Worm (Caenorhabditis elegans): Measurements from ENCODE around the gene Y45G12B.3.

Gene Y45G12B.3

DNA sequence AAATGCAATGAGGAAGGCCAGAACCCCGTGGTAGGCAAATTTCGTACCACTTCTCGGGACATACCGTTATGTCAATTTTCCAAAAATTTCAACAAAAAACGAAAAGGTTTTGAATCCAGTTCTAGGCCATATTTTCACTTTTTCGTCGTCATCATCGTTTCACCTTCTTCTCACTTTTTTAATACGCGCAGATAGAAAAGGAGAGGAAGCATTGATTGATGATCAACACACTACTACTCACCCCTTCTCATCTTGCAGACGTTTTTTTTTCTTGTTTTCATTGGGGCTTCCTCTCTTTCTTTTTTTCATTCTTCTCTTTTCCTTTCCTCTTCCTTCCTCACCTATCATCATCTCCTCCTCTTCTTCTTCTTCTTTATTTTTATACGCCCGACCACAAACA is 20.4 kb downstream of the Y45G12B.3 start:
- TF ChIP-seq W03F9.2 (tag; optimal IDR thresholded peaks at IDR 0.05), result no peak
- TF ChIP-seq him-1 (tag; optimal IDR thresholded peaks at IDR 0.05), result no peak
- no peak for TF ChIP-seq dao-5 (tag; optimal IDR thresholded peaks at IDR 0.05)

DNA sequence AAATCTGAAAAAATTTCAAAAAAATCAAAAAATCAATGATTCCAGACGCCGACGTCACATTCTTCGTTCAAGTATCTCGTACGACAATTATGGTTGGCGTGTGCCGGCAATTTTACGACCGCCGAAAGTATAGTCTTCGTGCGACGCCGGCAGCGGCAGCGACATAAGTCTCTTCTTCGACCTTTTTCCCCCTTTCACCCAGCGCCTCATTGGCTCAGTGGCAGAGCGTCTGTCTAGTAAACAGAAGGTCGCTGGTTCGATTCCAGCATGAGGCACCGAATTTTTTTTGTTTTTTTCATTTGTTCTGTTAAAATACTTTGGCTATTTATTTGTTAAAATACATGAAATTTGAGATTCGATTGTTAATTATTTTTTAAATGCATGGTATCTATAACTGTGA is 22.2 kb downstream of the Y45G12B.3 start:
- TF ChIP-seq W03F9.2 (tag; optimal IDR thresholded peaks at IDR 0.05) (no peak), him-1 (tag; optimal IDR thresholded peaks at IDR 0.05) (no peak), dao-5 (tag; optimal IDR thresholded peaks at IDR 0.05) (no peak)

- TF ChIP-seq him-1 (tag; optimal IDR thresholded peaks at IDR 0.05), result no peak
- peak; percentile 81 for TF ChIP-seq W03F9.2 (tag; optimal IDR thresholded peaks at IDR 0.05)
These were observed 23.5 kb downstream of the Y45G12B.3 start, which contains the start of gene W02G9.3 for ce11 chrV:2672603-2673002. Gene W02G9.3, plus strand, starts transcription at chrV:2672986.

ce11 chrV:2671155-2671554 is 24.9 kb downstream of the Y45G12B.3 start, which contains the start of gene kel-8:
Gene kel-8, plus strand, starts transcription at chrV:2671455.
- TF ChIP-seq him-1 (tag; optimal IDR thresholded peaks at IDR 0.05), result no peak
- no peak for TF ChIP-seq W03F9.2 (tag; optimal IDR thresholded peaks at IDR 0.05)
- no peak for TF ChIP-seq dao-5 (tag; optimal IDR thresholded peaks at IDR 0.05)

DNA sequence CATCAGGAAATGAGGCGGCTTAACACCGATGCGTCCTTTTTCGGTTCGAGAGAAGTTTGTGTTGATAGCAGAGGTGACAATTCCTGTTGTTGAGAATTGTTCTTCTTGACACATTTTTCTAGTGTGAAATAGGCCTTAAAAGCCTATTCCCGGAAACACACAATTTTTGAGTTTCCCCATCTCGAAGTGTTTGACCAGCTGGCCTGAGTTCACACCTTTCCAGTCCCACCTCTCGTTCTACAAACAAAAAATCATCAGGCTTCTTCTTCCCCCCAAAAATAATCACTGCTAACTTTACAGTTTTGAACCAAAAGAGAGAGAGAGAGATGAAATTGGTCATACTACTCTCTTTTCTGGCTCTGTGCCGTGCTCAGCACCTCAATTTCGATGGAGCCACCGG is 29.5 kb downstream of the Y45G12B.3 start, which contains the start of gene W02G9.4:
Gene W02G9.4, plus strand, starts transcription at position 301 of the 400 bp plus-strand sequence.
- TF ChIP-seq dao-5 (tag; optimal IDR thresholded peaks at IDR 0.05), result no peak
- TF ChIP-seq W03F9.2 (tag; optimal IDR thresholded peaks at IDR 0.05), result no peak
- TF ChIP-seq him-1 (tag; optimal IDR thresholded peaks at IDR 0.05), result no peak

DNA sequence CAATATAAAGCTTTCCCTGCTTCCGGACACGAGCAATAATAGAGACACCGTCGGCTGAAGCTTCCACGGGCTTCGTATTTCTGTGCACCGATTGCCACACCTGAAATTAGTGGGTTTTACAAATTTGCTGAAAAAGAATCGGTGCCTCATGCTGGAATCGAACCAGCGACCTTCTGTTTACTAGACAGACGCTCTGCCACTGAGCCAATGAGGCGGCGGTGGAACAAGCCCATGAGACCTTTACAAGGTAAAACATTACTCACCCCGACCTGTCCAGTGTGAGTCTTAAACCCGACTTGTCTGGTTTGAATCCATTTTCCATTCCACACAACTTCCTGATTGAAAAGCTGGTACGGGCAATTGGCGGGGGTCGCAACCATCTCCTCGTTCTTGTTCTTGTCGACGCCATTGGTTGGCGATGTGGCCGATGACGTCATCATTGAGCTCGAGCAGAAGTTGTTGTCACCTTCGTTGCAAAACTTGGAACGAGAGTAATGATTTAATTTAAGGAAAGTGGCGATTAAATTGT is 31.5 kb downstream of the Y45G12B.3 start, which contains the start of gene ndx-2:
Gene ndx-2, minus strand, starts transcription at position 479 of the 529 bp plus-strand sequence.
- TF ChIP-seq dao-5 (tag; optimal IDR thresholded peaks at IDR 0.05), result peak; percentile 33
- no peak for TF ChIP-seq W03F9.2 (tag; optimal IDR thresholded peaks at IDR 0.05)

- no peak for TF ChIP-seq him-1 (tag; optimal IDR thresholded peaks at IDR 0.05)
- no peak for TF ChIP-seq dao-5 (tag; optimal IDR thresholded peaks at IDR 0.05)
- no peak for TF ChIP-seq W03F9.2 (tag; optimal IDR thresholded peaks at IDR 0.05)
These were observed 35.6 kb downstream of the Y45G12B.3 start for ce11 chrV:2660457-2660856.

- TF ChIP-seq him-1 (tag; optimal IDR thresholded peaks at IDR 0.05) (no peak), W03F9.2 (tag; optimal IDR thresholded peaks at IDR 0.05) (peak; percentile 2)
These were observed 38.4 kb downstream of the Y45G12B.3 start for ce11 chrV:2657682-2658081.

DNA sequence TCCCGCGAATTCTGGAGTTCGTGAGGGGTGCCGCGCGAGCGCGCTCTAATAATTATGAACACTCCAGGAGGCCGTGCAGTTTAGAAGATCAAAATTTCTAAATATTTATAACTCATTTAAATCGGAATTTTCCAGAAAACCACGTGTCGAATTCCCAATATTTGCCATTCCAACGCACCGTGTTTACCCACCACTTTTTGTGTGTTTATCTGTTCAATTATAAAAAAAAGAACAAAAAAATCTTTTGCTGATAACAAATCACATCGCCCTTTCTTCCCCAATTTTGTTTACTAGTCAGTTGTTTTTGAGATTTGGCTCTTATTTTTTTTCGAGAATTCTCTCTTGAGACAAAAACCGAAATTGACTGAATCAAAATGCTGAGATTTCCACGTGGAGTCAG is 39.9 kb downstream of the Y45G12B.3 start:
- TF ChIP-seq W03F9.2 (tag; optimal IDR thresholded peaks at IDR 0.05), result no peak
- no peak for TF ChIP-seq dao-5 (tag; optimal IDR thresholded peaks at IDR 0.05)
- TF ChIP-seq him-1 (tag; optimal IDR thresholded peaks at IDR 0.05), result no peak

- TF ChIP-seq him-1 (tag; optimal IDR thresholded peaks at IDR 0.05) (no peak), W03F9.2 (tag; optimal IDR thresholded peaks at IDR 0.05) (no peak), dao-5 (tag; optimal IDR thresholded peaks at IDR 0.05) (no peak)
These were observed 43.4 kb downstream of the Y45G12B.3 start, which contains the start of the genes W02H5.8 and angl-1 for ce11 chrV:2652557-2653133. Gene W02H5.8, minus strand, starts transcription at chrV:2652657. Gene angl-1, plus strand, starts transcription at chrV:2653083.

DNA sequence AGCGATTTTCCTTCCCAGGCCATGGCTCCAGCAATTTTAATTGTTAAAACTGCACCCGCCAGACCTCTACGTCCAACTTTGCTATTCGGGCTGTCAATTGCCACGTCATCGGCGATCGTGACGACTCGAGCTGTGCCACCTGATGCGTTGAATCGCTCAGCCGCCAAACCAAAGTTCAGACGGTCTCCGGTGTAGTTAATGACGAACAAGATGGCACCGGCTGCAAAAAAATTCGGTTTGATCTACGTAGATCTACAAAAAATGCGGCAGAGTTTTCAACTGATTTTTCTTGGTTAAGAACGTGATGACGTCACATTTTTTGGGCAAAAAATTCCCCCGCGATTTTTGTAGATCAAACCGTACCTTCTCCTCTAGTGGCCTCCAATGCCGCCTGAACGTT is 45.1 kb downstream of the Y45G12B.3 start:
- TF ChIP-seq W03F9.2 (tag; optimal IDR thresholded peaks at IDR 0.05), result no peak
- TF ChIP-seq him-1 (tag; optimal IDR thresholded peaks at IDR 0.05), result no peak
- TF ChIP-seq dao-5 (tag; optimal IDR thresholded peaks at IDR 0.05), result no peak

DNA sequence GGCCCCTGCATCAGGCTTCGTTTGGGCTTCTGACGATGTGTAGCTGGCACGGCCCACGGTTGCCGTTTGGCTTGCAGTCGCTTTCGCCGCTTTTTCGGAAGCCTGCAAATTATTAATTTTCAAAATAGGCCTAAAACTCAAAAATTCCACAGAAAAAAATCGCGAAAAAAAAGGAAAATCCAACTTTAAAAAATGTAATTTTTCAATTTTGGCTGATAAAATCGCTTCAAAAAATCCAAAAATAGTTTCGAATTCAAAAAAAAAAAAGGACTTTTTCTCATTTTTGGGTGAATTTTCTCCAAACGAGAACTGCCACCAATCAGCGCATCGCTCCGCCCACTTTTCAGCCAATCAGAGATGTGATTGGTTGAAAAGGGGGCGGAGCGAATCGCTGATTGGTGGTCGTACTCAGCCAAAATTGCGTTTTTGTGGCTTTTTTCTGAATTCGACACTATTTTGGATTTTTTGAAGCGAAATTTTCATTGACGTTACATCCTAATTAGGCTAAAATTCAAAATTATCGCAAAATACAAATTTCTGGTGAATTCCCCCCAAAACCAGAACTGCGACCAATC is 48.7 kb downstream of the Y45G12B.3 start:
- TF ChIP-seq him-1 (tag; optimal IDR thresholded peaks at IDR 0.05) (no peak), W03F9.2 (tag; optimal IDR thresholded peaks at IDR 0.05) (no peak), dao-5 (tag; optimal IDR thresholded peaks at IDR 0.05) (no peak)

DNA sequence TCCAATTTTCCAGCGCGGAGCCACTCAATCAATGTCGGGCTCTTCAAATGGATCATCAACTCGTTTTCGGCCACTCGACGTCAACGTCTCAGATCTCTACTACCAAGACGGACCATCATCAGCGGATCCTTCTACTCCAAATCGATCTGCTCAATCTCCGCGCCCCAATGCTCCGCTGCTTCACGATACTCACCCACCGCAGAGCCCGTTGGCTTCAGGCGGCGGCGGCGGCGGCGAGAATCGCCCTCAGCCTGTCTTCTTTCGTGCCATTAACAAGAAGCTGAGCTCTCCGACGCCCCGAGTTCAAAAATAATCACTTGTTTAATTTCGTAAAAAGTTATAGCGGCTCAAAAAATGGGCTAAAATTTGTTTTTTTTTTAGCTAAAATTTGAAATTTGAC is 50.0 kb downstream of the Y45G12B.3 start:
- no peak for TF ChIP-seq him-1 (tag; optimal IDR thresholded peaks at IDR 0.05)
- TF ChIP-seq dao-5 (tag; optimal IDR thresholded peaks at IDR 0.05), result no peak
- no peak for TF ChIP-seq W03F9.2 (tag; optimal IDR thresholded peaks at IDR 0.05)

DNA sequence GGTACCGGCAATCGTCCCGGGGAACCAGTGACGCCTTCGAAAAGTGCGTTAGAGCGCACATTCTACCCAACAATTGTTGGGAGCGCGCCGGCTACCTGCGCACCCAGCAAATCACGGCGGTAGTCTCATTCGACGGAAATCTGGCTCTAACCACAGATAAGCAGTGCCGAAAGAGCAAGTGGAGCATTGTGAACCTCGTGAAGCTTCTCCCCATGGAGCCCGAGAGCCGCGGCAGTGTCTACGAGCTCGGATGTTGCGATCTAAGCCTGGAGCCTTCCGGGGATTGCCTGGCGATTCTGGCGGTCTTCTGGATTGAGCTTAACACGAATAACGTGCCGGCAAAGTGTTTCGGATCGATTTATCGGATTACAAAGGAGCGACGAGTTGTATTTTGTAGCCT is 56.5 kb downstream of the Y45G12B.3 start:
- no peak for TF ChIP-seq W03F9.2 (tag; optimal IDR thresholded peaks at IDR 0.05)
- TF ChIP-seq dao-5 (tag; optimal IDR thresholded peaks at IDR 0.05), result no peak
- TF ChIP-seq him-1 (tag; optimal IDR thresholded peaks at IDR 0.05), result no peak
